Fruit fly (Drosophila melanogaster) whole organism, embryonic: ENCODE measurements around the gene CG43999.
A peak's percentile ranks its signal among the peaks of the same experiment; 100 is the strongest.

ENCODE experiments used
- Bgb ChIP-seq: fragments of 200-800 bp; sonication (Bioruptor generic); IDR thresholded peaks from 2 replicates; pipeline ENCODE4 v1.3.6; 2022; ENCODE audit warnings: missing biosample characterization, missing genetic modification characterization; ENCODE audit not compliant: partially characterized antibody
- CG10267 ChIP-seq: fragments of 200-800 bp; sonication (Bioruptor generic); optimal IDR thresholded peaks from 2 replicates; lab custom pipeline; 2018; ENCODE audit warnings: missing biosample characterization, mild to moderate bottlenecking, missing genetic modification characterization, moderate library complexity
- CG10543 ChIP-seq: fragments of 200-800 bp; sonication (Bioruptor generic); optimal IDR thresholded peaks from 3 replicates; lab custom pipeline; 2017; ENCODE audit warnings: missing biosample characterization, mild to moderate bottlenecking, missing genetic modification characterization, moderate library complexity
- CG15479 ChIP-seq: fragments of 200-800 bp; sonication (Bioruptor generic); optimal IDR thresholded peaks from 3 replicates; lab custom pipeline; 2019; ENCODE audit warnings: missing biosample characterization, mild to moderate bottlenecking, missing genetic modification characterization, moderate library complexity
- CG30431 ChIP-seq: fragments of 200-800 bp; sonication (Bioruptor generic); optimal IDR thresholded peaks from 2 replicates; lab custom pipeline; 2017; ENCODE audit warnings: missing biosample characterization, missing genetic modification characterization
- CG32767 ChIP-seq: fragments of 200-800 bp; sonication (Bioruptor generic); IDR thresholded peaks from 2 replicates; pipeline ENCODE4 v1.3.6; 2022; ENCODE audit warnings: missing biosample characterization, missing genetic modification characterization
- CG34376 ChIP-seq: fragments of 200-800 bp; sonication (Bioruptor generic); optimal IDR thresholded peaks from 2 replicates; lab custom pipeline; 2018; ENCODE audit warnings: missing biosample characterization, mild to moderate bottlenecking, missing genetic modification characterization
- CG5953 ChIP-seq: fragments of 200-800 bp; sonication (Bioruptor generic); IDR thresholded peaks from 2 replicates; pipeline ENCODE4 v1.3.6; 2022; ENCODE audit warnings: missing biosample characterization, missing genetic modification characterization
- CG6791 ChIP-seq: fragments of 200-800 bp; sonication (Bioruptor generic); IDR thresholded peaks from 3 replicates; pipeline ENCODE4 v1.3.6; 2022; ENCODE audit warnings: missing biosample characterization, missing genetic modification characterization; ENCODE audit not compliant: partially characterized antibody
- CG8359 ChIP-seq: fragments of 200-800 bp; sonication (Bioruptor generic); optimal IDR thresholded peaks from 2 replicates; lab custom pipeline; 2017; ENCODE audit warnings: missing biosample characterization, mild to moderate bottlenecking, missing genetic modification characterization, borderline replicate concordance
- CG8478 ChIP-seq: fragments of >200 bp; optimal IDR thresholded peaks from 2 replicates; lab custom pipeline; 2018
- CG8944 ChIP-seq: fragments of 200-800 bp; sonication (Bioruptor generic); optimal IDR thresholded peaks from 3 replicates; lab custom pipeline; 2016; ENCODE audit warnings: missing biosample characterization, missing genetic modification characterization
- CoRest ChIP-seq: fragments of 200-800 bp; sonication (Bioruptor generic); optimal IDR thresholded peaks from 3 replicates; lab custom pipeline; 2018; ENCODE audit warnings: missing biosample characterization, mild to moderate bottlenecking, missing genetic modification characterization, moderate library complexity
- GATAe ChIP-seq: fragments of 200-800 bp; sonication (Bioruptor generic); conservative IDR thresholded peaks from 2 replicates; pipeline ENCODE4 v1.3.6; 2022; ENCODE audit warnings: missing biosample characterization, missing genetic modification characterization
- Hr78 ChIP-seq, 2 experiments: fragments of 200-800 bp in 1 of 2; fragments of >200 bp in 1 of 2; sonication (Bioruptor generic) in 1 of 2; optimal IDR thresholded peaks; 2 replicates each; lab custom pipeline; 2017 to 2019; ENCODE audit warnings: missing biosample characterization in 2 of 2, missing genetic modification characterization in 2 of 2, mild to moderate bottlenecking in 1 of 2, moderate library complexity in 1 of 2
- Med ChIP-seq: fragments of 200-800 bp; sonication (Bioruptor generic); peaks from one replicate; lab custom pipeline; 2016; ENCODE audit warnings: missing biosample characterization, missing genetic modification characterization, mild to moderate bottlenecking, inconsistent platforms, moderate library complexity
- NFAT ChIP-seq: fragments of 200-800 bp; sonication (Bioruptor generic); IDR thresholded peaks from 2 replicates; pipeline ENCODE4 v1.3.6; 2022; ENCODE audit warnings: missing biosample characterization, missing genetic modification characterization
- Sox102F ChIP-seq: fragments of 200-800 bp; sonication (Bioruptor generic); optimal IDR thresholded peaks from 2 replicates; lab custom pipeline; 2018; ENCODE audit warnings: missing biosample characterization, mild to moderate bottlenecking, missing genetic modification characterization, moderate library complexity
- Xrp1 ChIP-seq: fragments of 200-800 bp; sonication (Bioruptor generic); IDR thresholded peaks from 2 replicates; pipeline ENCODE4 v1.3.6; 2022; ENCODE audit warnings: missing biosample characterization, missing genetic modification characterization
- ab ChIP-seq: fragments of 200-800 bp; sonication (Bioruptor generic); optimal IDR thresholded peaks from 2 replicates; lab custom pipeline; 2016; ENCODE audit warnings: missing biosample characterization, missing genetic modification characterization
- amos ChIP-seq: fragments of 200-800 bp; sonication (Bioruptor generic); IDR thresholded peaks from 2 replicates; pipeline ENCODE4 v1.3.6; 2022; ENCODE audit warnings: missing biosample characterization, missing genetic modification characterization; ENCODE audit not compliant: partially characterized antibody
- bcd ChIP-seq: fragments of 200-800 bp; sonication (Bioruptor generic); optimal IDR thresholded peaks from 2 replicates; lab custom pipeline; 2017; ENCODE audit warnings: missing biosample characterization, mild to moderate bottlenecking, missing genetic modification characterization
- chinmo ChIP-seq: fragments of 200-800 bp; sonication (Bioruptor generic); IDR thresholded peaks from 4 replicates; pipeline ENCODE4 v1.3.6; 2022; ENCODE audit warnings: missing biosample characterization, missing genetic modification characterization; ENCODE audit not compliant: partially characterized antibody
- crp ChIP-seq, 2 experiments: fragments of 200-800 bp; sonication (Bioruptor generic); optimal IDR thresholded peaks; 2 replicates in 1 of 2; 3 replicates in 1 of 2; lab custom pipeline; 2017; ENCODE audit warnings: missing biosample characterization in 2 of 2, missing genetic modification characterization in 2 of 2, mild to moderate bottlenecking in 1 of 2, moderate library complexity in 1 of 2
- dan ChIP-seq: fragments of 200-800 bp; sonication (Bioruptor generic); IDR thresholded peaks from 2 replicates; pipeline ENCODE4 v1.3.6; 2022; ENCODE audit warnings: missing biosample characterization, missing genetic modification characterization
- eyg ChIP-seq: fragments of 200-800 bp; sonication (Bioruptor generic); optimal IDR thresholded peaks from 3 replicates; lab custom pipeline; 2016; ENCODE audit warnings: missing biosample characterization, missing genetic modification characterization
- gcm2 ChIP-seq: fragments of 200-800 bp; sonication (Bioruptor generic); optimal IDR thresholded peaks from 2 replicates; lab custom pipeline; 2016; ENCODE audit warnings: missing biosample characterization, missing genetic modification characterization
- grau ChIP-seq: fragments of 200-800 bp; optimal IDR thresholded peaks from 3 replicates; lab custom pipeline; 2019; ENCODE audit warnings: missing biosample characterization, mild to moderate bottlenecking, missing genetic modification characterization, moderate library complexity
- grn ChIP-seq: fragments of 200-800 bp; sonication (Bioruptor generic); optimal IDR thresholded peaks from 3 replicates; lab custom pipeline; 2017; ENCODE audit warnings: missing biosample characterization, missing genetic modification characterization
- nau ChIP-seq: fragments of 200-800 bp; sonication (Bioruptor generic); optimal IDR thresholded peaks from 3 replicates; lab custom pipeline; 2017; ENCODE audit warnings: missing biosample characterization, mild to moderate bottlenecking, missing genetic modification characterization, missing genetic modification reagents
- sc ChIP-seq, 3 experiments: fragments of >200 bp in 2 of 3; fragments of 200-800 bp in 1 of 3; sonication (Bioruptor generic) in 1 of 3; optimal IDR thresholded peaks; 2 replicates in 2 of 3; 3 replicates in 1 of 3; lab custom pipeline; 2017; ENCODE audit warnings: mild to moderate bottlenecking in 1 of 3, missing biosample characterization in 1 of 3, missing genetic modification characterization in 1 of 3, missing genetic modification reagents in 1 of 3
- sens ChIP-seq: fragments of 200-800 bp; sonication (Bioruptor generic); peaks from one replicate; lab custom pipeline; 2016; ENCODE audit warnings: missing biosample characterization, missing genetic modification characterization
- slou ChIP-seq: fragments of 200-800 bp; sonication (Bioruptor generic); optimal IDR thresholded peaks from 3 replicates; lab custom pipeline; 2016; ENCODE audit warnings: missing biosample characterization, missing genetic modification characterization
- sug ChIP-seq: fragments of 200-800 bp; optimal IDR thresholded peaks from 2 replicates; lab custom pipeline; 2019; ENCODE audit warnings: missing biosample characterization, mild to moderate bottlenecking, missing genetic modification characterization, moderate library complexity
- tll ChIP-seq, 2 experiments: fragments of 200-800 bp in 1 of 2; fragments of >200 bp in 1 of 2; sonication (Bioruptor generic) in 1 of 2; optimal IDR thresholded peaks; 2 replicates each; lab custom pipeline; 2017 to 2019; ENCODE audit warnings: missing biosample characterization in 2 of 2, missing genetic modification characterization in 2 of 2, mild to moderate bottlenecking in 1 of 2, moderate library complexity in 1 of 2
- ttk ChIP-seq: fragments of 200-800 bp; sonication (Bioruptor generic); IDR thresholded peaks from 2 replicates; pipeline ENCODE4 v2.1.2; 2022; ENCODE audit warnings: missing biosample characterization, missing genetic modification characterization

CG43999 gene

dm6 chr3R:23885660-23886059 lies 43.1 kb downstream of the CG43999 start:
- TF ChIP-seq sc (optimal IDR thresholded peaks at IDR 0.05; lab: Kevin White, UChicago) (no peak), sc (GFP tag; optimal IDR thresholded peaks at IDR 0.05; lab: Kevin White, UChicago) (no peak), chinmo (0 out of 4 replicates have a peak, but pooled peaks have one; percentile 30), crp (GFP tag; optimal IDR thresholded peaks at IDR 0.05; lab: Kevin White, UChicago) (no peak), Med (GFP tag; lab: Kevin White, UChicago) (peak; percentile 55)

- TF ChIP-seq CG10267 (tag; lab: Kevin White, UChicago) = no peak
- no peak for TF ChIP-seq GATAe (GFP tag; lab: Robert Waterston, UW)
- TF ChIP-seq ab = no peak
- TF ChIP-seq sug = no peak
- no peak for TF ChIP-seq CoRest (tag; lab: Kevin White, UChicago)
- TF ChIP-seq CG8944 (GFP tag; lab: Kevin White, UChicago) = no peak
- no peak for TF ChIP-seq CG6791
- TF ChIP-seq CG10543 (GFP tag; lab: Kevin White, UChicago) = no peak
- TF ChIP-seq sc (optimal IDR thresholded peaks at IDR 0.05; lab: Kevin White, UChicago) = no peak
- TF ChIP-seq sc (GFP tag; optimal IDR thresholded peaks at IDR 0.05; lab: Kevin White, UChicago) = no peak
- TF ChIP-seq dan (GFP tag; lab: Robert Waterston, UW) = no peak
- TF ChIP-seq bcd = no peak
- no peak for TF ChIP-seq nau
- no peak for TF ChIP-seq amos (GFP tag; lab: Robert Waterston, UW)
- TF ChIP-seq NFAT (GFP tag; lab: Robert Waterston, UW) = no peak
- TF ChIP-seq CG5953 (GFP tag; lab: Robert Waterston, UW) = no peak
- TF ChIP-seq, all 482 proteins: peak for 0
These were observed 43.6 kb downstream of the CG43999 start for dm6 chr3R:23885182-23885581.

- TF ChIP-seq CG32767 (GFP tag; lab: Robert Waterston, UW) = no peak
- TF ChIP-seq CG30431 (GFP tag; lab: Kevin White, UChicago) = peak; percentile 8
- no peak for TF ChIP-seq eyg (GFP tag; lab: Kevin White, UChicago)
- TF ChIP-seq CG8359 (GFP tag; lab: Kevin White, UChicago) = no peak
- TF ChIP-seq gcm2 (GFP tag; lab: Kevin White, UChicago) = no peak
- TF ChIP-seq Hr78 (GFP tag; optimal IDR thresholded peaks at IDR 0.05; lab: Kevin White, UChicago) = peak in 1 of 2 experiments; percentile 95
- TF ChIP-seq Med (GFP tag; lab: Kevin White, UChicago) = peak; percentile 18
- TF ChIP-seq sens (GFP tag; lab: Kevin White, UChicago) = peak; percentile 72
- peak; percentile 54 for TF ChIP-seq grau (tag; lab: Kevin White, UChicago)
- peak; percentile 9 for TF ChIP-seq grn (GFP tag; lab: Kevin White, UChicago)
- no peak for TF ChIP-seq Bgb (GFP tag; lab: Robert Waterston, UW)
- 0 out of 2 replicates have a peak, but pooled peaks have one; percentile 14 for TF ChIP-seq Xrp1 (GFP tag; lab: Robert Waterston, UW)
- no peak for TF ChIP-seq Sox102F (GFP tag; lab: Kevin White, UChicago)
- TF ChIP-seq CG34376 (GFP tag; lab: Kevin White, UChicago) = no peak
- TF ChIP-seq slou = no peak
These were observed 44.6 kb downstream of the CG43999 start for dm6 chr3R:23884088-23884727.

- TF ChIP-seq CG8478 (lab: Kevin White, UChicago) (no peak), tll (GFP tag; optimal IDR thresholded peaks at IDR 0.05; lab: Kevin White, UChicago) (peak in 1 of 2 experiments; percentile 49), CG15479 (peak; percentile 65), ttk (GFP tag; lab: Robert Waterston, UW) (no peak)
- TF ChIP-seq, all 482 proteins: peak for 2
These were observed 48.5 kb downstream of the CG43999 start for dm6 chr3R:23880280-23880679.
